Fruit fly (Drosophila melanogaster) whole organism, embryonic: Measurements from ENCODE around the gene CG18213.

ENCODE experiments used
- CG10462 ChIP-seq: fragments of 200-800 bp; sonication (Bioruptor generic); optimal IDR thresholded peaks from 2 replicates; lab custom pipeline; 2016; ENCODE audit warnings: missing biosample characterization, missing genetic modification characterization
- CG12769 ChIP-seq: fragments of 200-800 bp; sonication (Bioruptor generic); optimal IDR thresholded peaks from 2 replicates; lab custom pipeline; 2019; ENCODE audit warnings: missing biosample characterization, mild to moderate bottlenecking, missing genetic modification characterization, moderate library complexity
- CG13287 ChIP-seq: fragments of 200-800 bp; sonication (Bioruptor generic); IDR thresholded peaks from 2 replicates; pipeline ENCODE4 v1.3.6; 2022; ENCODE audit warnings: missing biosample characterization, missing genetic modification characterization; ENCODE audit not compliant: partially characterized antibody
- CG14014 ChIP-seq: fragments of 200-800 bp; sonication (Bioruptor generic); IDR thresholded peaks from 2 replicates; pipeline ENCODE4 v1.3.6; 2022; ENCODE audit warnings: missing biosample characterization, missing genetic modification characterization
- CG14050 ChIP-seq: fragments of 200-800 bp; sonication (Bioruptor generic); IDR thresholded peaks from 3 replicates; pipeline ENCODE4 v1.3.6; 2022; ENCODE audit warnings: missing biosample characterization, missing genetic modification characterization
- CG17385 ChIP-seq: fragments of 200-800 bp; sonication (Bioruptor generic); optimal IDR thresholded peaks from 3 replicates; lab custom pipeline; 2018; ENCODE audit warnings: missing biosample characterization, mild to moderate bottlenecking, missing genetic modification characterization
- CG2120 ChIP-seq: fragments of 200-800 bp; sonication (Bioruptor generic); optimal IDR thresholded peaks from 3 replicates; lab custom pipeline; 2016; ENCODE audit warnings: missing biosample characterization, missing genetic modification characterization
- CG2199 ChIP-seq: fragments of 200-800 bp; sonication (Bioruptor generic); IDR thresholded peaks from 3 replicates; pipeline ENCODE4 v1.3.6; 2022; ENCODE audit warnings: missing biosample characterization, missing genetic modification characterization
- CG4730 ChIP-seq: fragments of 200-800 bp; sonication (Bioruptor generic); IDR thresholded peaks from 2 replicates; pipeline ENCODE4 v1.3.6; 2022; ENCODE audit warnings: missing biosample characterization, missing genetic modification characterization
- CG6765 ChIP-seq: fragments of 200-800 bp; sonication (Bioruptor generic); optimal IDR thresholded peaks from 3 replicates; lab custom pipeline; 2017; ENCODE audit warnings: missing biosample characterization, mild to moderate bottlenecking, missing genetic modification characterization
- CG6813 ChIP-seq: fragments of 200-800 bp; sonication (Bioruptor generic); optimal IDR thresholded peaks from 2 replicates; lab custom pipeline; 2017; ENCODE audit warnings: missing biosample characterization, missing genetic modification characterization, mild to moderate bottlenecking, moderate library complexity, missing genetic modification reagents
- Doc2 ChIP-seq: fragments of 200-800 bp; sonication (Bioruptor generic); IDR thresholded peaks from 2 replicates; pipeline ENCODE4 v1.3.6; 2022; ENCODE audit warnings: missing biosample characterization, missing genetic modification characterization
- Doc3 ChIP-seq: fragments of 200-800 bp; sonication (Bioruptor generic); IDR thresholded peaks from 3 replicates; pipeline ENCODE4 v1.3.6; 2022; ENCODE audit warnings: missing biosample characterization, missing genetic modification characterization; ENCODE audit not compliant: partially characterized antibody
- E2f1 ChIP-seq: fragments of 200-800 bp; sonication (Bioruptor generic); IDR thresholded peaks from 2 replicates; pipeline ENCODE4 v1.3.6; 2022; ENCODE audit warnings: missing biosample characterization, missing genetic modification characterization
- ERR ChIP-seq: fragments of 200-800 bp; sonication (Bioruptor generic); optimal IDR thresholded peaks from 2 replicates; lab custom pipeline; 2016; ENCODE audit warnings: missing biosample characterization, missing genetic modification characterization
- H2.0 ChIP-seq: fragments of 200-800 bp; sonication (Bioruptor generic); IDR thresholded peaks from 2 replicates; pipeline ENCODE4 v1.3.6; 2022; ENCODE audit warnings: missing biosample characterization, missing genetic modification characterization
- HLH54F ChIP-seq: fragments of 200-800 bp; sonication (Bioruptor generic); optimal IDR thresholded peaks from 3 replicates; lab custom pipeline; 2016; ENCODE audit warnings: missing biosample characterization, missing genetic modification characterization
- HLHmδ ChIP-seq: fragments of 200-800 bp; sonication (Bioruptor generic); optimal IDR thresholded peaks from 2 replicates; lab custom pipeline; 2018; ENCODE audit warnings: missing biosample characterization, mild to moderate bottlenecking, missing genetic modification characterization, moderate library complexity
- HmgZ ChIP-seq: fragments of 200-800 bp; sonication (Bioruptor generic); optimal IDR thresholded peaks from 2 replicates; lab custom pipeline; 2018; ENCODE audit warnings: missing biosample characterization, mild to moderate bottlenecking, missing genetic modification characterization
- Hmr ChIP-seq: fragments of 200-800 bp; sonication (Bioruptor generic); optimal IDR thresholded peaks from 3 replicates; lab custom pipeline; 2017; ENCODE audit warnings: mild to moderate bottlenecking, missing biosample characterization, missing genetic modification reagents, missing genetic modification characterization
- Hr3 ChIP-seq: fragments of 200-800 bp; sonication (Bioruptor generic); optimal IDR thresholded peaks from 3 replicates; lab custom pipeline; 2016; ENCODE audit warnings: missing biosample characterization, missing genetic modification characterization
- Myb ChIP-seq: fragments of 200-800 bp; sonication (Bioruptor generic); optimal IDR thresholded peaks from 2 replicates; lab custom pipeline; 2016; ENCODE audit warnings: missing biosample characterization, missing genetic modification characterization
- NC2β ChIP-seq: fragments of 200-800 bp; sonication (Bioruptor generic); optimal IDR thresholded peaks from 2 replicates; lab custom pipeline; 2016; ENCODE audit warnings: missing biosample characterization, missing genetic modification characterization
- Neu2 ChIP-seq: fragments of 200-800 bp; sonication (Bioruptor generic); optimal IDR thresholded peaks from 3 replicates; lab custom pipeline; 2016; ENCODE audit warnings: missing biosample characterization, missing genetic modification characterization, borderline replicate concordance
- Nf-YB ChIP-seq: fragments of 200-800 bp; sonication (Bioruptor generic); optimal IDR thresholded peaks from 3 replicates; lab custom pipeline; 2019; ENCODE audit warnings: missing biosample characterization, mild to moderate bottlenecking, missing genetic modification characterization, moderate library complexity
- Nf-YC ChIP-seq: fragments of 200-800 bp; optimal IDR thresholded peaks from 3 replicates; lab custom pipeline; 2019; ENCODE audit warnings: missing biosample characterization, mild to moderate bottlenecking, missing genetic modification characterization, moderate library complexity
- Rx ChIP-seq: fragments of 200-800 bp; sonication (Bioruptor generic); IDR thresholded peaks from 2 replicates; pipeline ENCODE4 v1.3.6; 2022; ENCODE audit warnings: missing biosample characterization, missing genetic modification characterization
- TFAM ChIP-seq: fragments of 200-800 bp; sonication (Bioruptor generic); optimal IDR thresholded peaks from 2 replicates; lab custom pipeline; 2017; ENCODE audit warnings: missing biosample characterization, missing genetic modification characterization, inconsistent platforms
- Taf1 ChIP-seq: fragments of 200-800 bp; sonication (Bioruptor generic); IDR thresholded peaks from 2 replicates; pipeline ENCODE4 v1.3.6; 2022; ENCODE audit warnings: missing biosample characterization, missing genetic modification characterization
- ato ChIP-seq: fragments of 200-800 bp; sonication (Bioruptor generic); IDR thresholded peaks from 2 replicates; pipeline ENCODE4 v1.3.6; 2022; ENCODE audit warnings: missing biosample characterization, missing genetic modification characterization; ENCODE audit not compliant: partially characterized antibody
- caup ChIP-seq: fragments of 200-800 bp; sonication (Bioruptor generic); optimal IDR thresholded peaks from 3 replicates; lab custom pipeline; 2017; ENCODE audit warnings: missing biosample characterization, mild to moderate bottlenecking, missing genetic modification characterization, moderate library complexity; ENCODE audit not compliant: severe bottlenecking
- dmrt99B ChIP-seq: fragments of 200-800 bp; sonication (Bioruptor generic); optimal IDR thresholded peaks from 2 replicates; lab custom pipeline; 2018; ENCODE audit warnings: missing biosample characterization, mild to moderate bottlenecking, missing genetic modification characterization, moderate library complexity
- dysf ChIP-seq: fragments of 200-800 bp; sonication (Bioruptor generic); IDR thresholded peaks from 3 replicates; pipeline ENCODE4 v1.3.6; 2022; ENCODE audit warnings: missing biosample characterization, missing genetic modification characterization
- eve ChIP-seq, 2 experiments: fragments of >200 bp; optimal IDR thresholded peaks; 2 replicates each; lab custom pipeline; 2017; ENCODE audit warnings: missing biosample characterization in 2 of 2, missing genetic modification characterization in 2 of 2
- ind ChIP-seq: fragments of 200-800 bp; sonication (Bioruptor generic); optimal IDR thresholded peaks from 3 replicates; lab custom pipeline; 2016; ENCODE audit warnings: missing biosample characterization, missing genetic modification characterization
- kni ChIP-seq: fragments of 200-800 bp; sonication (Bioruptor generic); optimal IDR thresholded peaks from 3 replicates; lab custom pipeline; 2017; ENCODE audit warnings: mild to moderate bottlenecking, missing biosample characterization, missing genetic modification reagents, missing genetic modification characterization
- lilli ChIP-seq: fragments of 200-800 bp; sonication (Bioruptor generic); optimal IDR thresholded peaks from 3 replicates; lab custom pipeline; 2016; ENCODE audit warnings: missing biosample characterization, missing genetic modification characterization
- org-1 ChIP-seq: fragments of 200-800 bp; sonication (Bioruptor generic); optimal IDR thresholded peaks from 2 replicates; lab custom pipeline; 2017; ENCODE audit warnings: missing biosample characterization, missing genetic modification characterization
- prd ChIP-seq, 3 experiments: fragments of >200 bp in 2 of 3; fragments of 200-800 bp in 1 of 3; sonication (Bioruptor generic) in 1 of 3; optimal IDR thresholded peaks in 2 of 3; IDR thresholded peaks in 1 of 3; 2 replicates in 2 of 3; 3 replicates in 1 of 3; pipeline versions ENCODE4 v1.3.6 to Lab custom; 2017 to 2022; ENCODE audit warnings: missing biosample characterization in 1 of 3, missing genetic modification characterization in 1 of 3
- salm ChIP-seq: fragments of 200-800 bp; sonication (Bioruptor generic); optimal IDR thresholded peaks from 2 replicates; lab custom pipeline; 2018; ENCODE audit warnings: missing biosample characterization, mild to moderate bottlenecking, missing genetic modification characterization
- sd ChIP-seq: fragments of 200-800 bp; sonication (Bioruptor generic); optimal IDR thresholded peaks from 3 replicates; lab custom pipeline; 2018; ENCODE audit warnings: missing biosample characterization, mild to moderate bottlenecking, missing genetic modification characterization, moderate library complexity
- sens ChIP-seq: fragments of 200-800 bp; sonication (Bioruptor generic); peaks from one replicate; lab custom pipeline; 2016; ENCODE audit warnings: missing biosample characterization, missing genetic modification characterization
- sr ChIP-seq: fragments of 200-800 bp; sonication (Bioruptor generic); IDR thresholded peaks from 3 replicates; pipeline ENCODE4 v1.3.6; 2022; ENCODE audit warnings: missing biosample characterization, missing genetic modification characterization
- stc ChIP-seq: fragments of 200-800 bp; sonication (Bioruptor generic); IDR thresholded peaks from 2 replicates; pipeline ENCODE4 v1.3.6; 2022; ENCODE audit warnings: missing biosample characterization, missing genetic modification characterization
- stwl ChIP-seq: fragments of 200-800 bp; sonication (Bioruptor generic); optimal IDR thresholded peaks from 3 replicates; lab custom pipeline; 2018; ENCODE audit warnings: missing biosample characterization, mild to moderate bottlenecking, missing genetic modification characterization, moderate library complexity
- tll ChIP-seq, 2 experiments: fragments of 200-800 bp in 1 of 2; fragments of >200 bp in 1 of 2; sonication (Bioruptor generic) in 1 of 2; optimal IDR thresholded peaks; 2 replicates each; lab custom pipeline; 2017 to 2019; ENCODE audit warnings: missing biosample characterization in 2 of 2, missing genetic modification characterization in 2 of 2, mild to moderate bottlenecking in 1 of 2, moderate library complexity in 1 of 2
- ttk ChIP-seq: fragments of 200-800 bp; sonication (Bioruptor generic); IDR thresholded peaks from 2 replicates; pipeline ENCODE4 v2.1.2; 2022; ENCODE audit warnings: missing biosample characterization, missing genetic modification characterization
- vvl ChIP-seq: fragments of 200-800 bp; sonication (Bioruptor generic); IDR thresholded peaks from 2 replicates; pipeline ENCODE4 v1.3.6; 2022; ENCODE audit warnings: missing biosample characterization, missing genetic modification characterization
- z ChIP-seq: fragments of 200-800 bp; sonication (Bioruptor generic); IDR thresholded peaks from 3 replicates; pipeline ENCODE4 v1.3.6; 2022; ENCODE audit warnings: missing biosample characterization, missing genetic modification characterization
- zf30C ChIP-seq: fragments of 200-800 bp; sonication (Bioruptor generic); optimal IDR thresholded peaks from 3 replicates; lab custom pipeline; 2018; ENCODE audit warnings: missing biosample characterization, mild to moderate bottlenecking, missing genetic modification characterization

The CG18213 gene

DNA sequence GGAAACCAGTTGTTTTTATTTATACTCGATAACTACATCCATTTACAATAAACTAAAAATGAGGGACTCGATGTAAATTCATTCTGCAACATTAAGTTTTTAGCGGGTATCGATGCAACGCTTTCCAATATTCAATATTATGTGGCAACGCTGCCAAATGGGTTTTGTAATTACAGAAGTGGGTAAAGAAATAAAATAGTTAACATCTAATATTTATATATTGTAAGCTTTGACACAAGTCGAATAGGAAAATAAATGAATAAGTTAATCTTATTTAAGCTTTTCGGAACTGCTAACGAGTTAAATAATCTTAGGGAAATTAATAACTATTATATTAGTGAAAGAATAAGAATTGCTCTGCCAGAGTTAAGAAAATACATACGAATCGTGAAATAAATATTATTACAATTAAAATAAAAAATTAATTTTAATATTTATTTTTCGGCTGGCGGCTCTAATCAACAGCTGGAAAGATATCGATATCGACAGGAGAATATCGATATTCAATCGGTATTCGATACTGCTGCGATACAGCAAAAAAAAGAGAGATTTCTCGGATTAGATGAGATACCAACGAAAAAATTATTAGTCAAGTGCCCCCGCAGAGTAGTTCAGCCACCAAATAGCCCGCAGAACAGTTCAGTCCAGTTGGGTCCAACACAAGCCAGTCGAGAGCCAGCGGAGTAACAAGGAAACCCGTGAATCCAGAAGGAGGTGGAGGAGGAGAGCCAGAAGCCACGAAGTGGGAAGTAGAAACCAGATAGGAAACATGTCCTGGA is 45.2 kb upstream of the CG18213 start, which contains the start of gene GckIII (continued):
- TF ChIP-seq E2f1 (GFP tag; lab: Robert Waterston, UW) (no peak), sens (peak; percentile 82), CG12769 (tag; lab: Kevin White, UChicago) (no peak), HLH54F (GFP tag; lab: Kevin White, UChicago) (no peak), CG2199 (GFP tag; lab: Robert Waterston, UW) (no peak), ttk (GFP tag; lab: Robert Waterston, UW) (no peak), Nf-YC (tag; lab: Kevin White, UChicago) (no peak), kni (no peak), stwl (tag; lab: Kevin White, UChicago) (peak; percentile 59), vvl (GFP tag; lab: Robert Waterston, UW) (no peak), caup (no peak), Nf-YB (GFP tag; lab: Kevin White, UChicago) (no peak), CG10462 (no peak), CG4730 (GFP tag; lab: Robert Waterston, UW) (no peak), eve (GFP tag; optimal IDR thresholded peaks at IDR 0.05; lab: Kevin White, UChicago) (no peak), lilli (no peak), HmgZ (tag; lab: Kevin White, UChicago) (no peak), Myb (GFP tag; lab: Kevin White, UChicago) (no peak), Rx (GFP tag; lab: Robert Waterston, UW) (no peak), CG14014 (GFP tag; lab: Robert Waterston, UW) (no peak), CG6813 (no peak), z (GFP tag; lab: Robert Waterston, UW) (no peak), CG14050 (no peak), ind (GFP tag; lab: Kevin White, UChicago) (no peak), stc (GFP tag; lab: Robert Waterston, UW) (no peak), Neu2 (GFP tag; lab: Kevin White, UChicago) (no peak), ERR (GFP tag; lab: Kevin White, UChicago) (no peak), Hmr (GFP tag; lab: Kevin White, UChicago) (no peak), ato (GFP tag; lab: Robert Waterston, UW) (peak; percentile 37), Hr3 (GFP tag; lab: Kevin White, UChicago) (no peak), Taf1 (GFP tag; lab: Robert Waterston, UW) (no peak), tll (GFP tag; optimal IDR thresholded peaks at IDR 0.05; lab: Kevin White, UChicago) (no peak), sd (tag; lab: Kevin White, UChicago) (no peak), NC2β (GFP tag; lab: Kevin White, UChicago) (no peak), prd (optimal IDR thresholded peaks at IDR 0.05; lab: Kevin White, UChicago) (no peak), prd (GFP tag; IDR thresholded peaks at IDR 0.05; lab: Robert Waterston, UW) (no peak), Doc3 (GFP tag; lab: Robert Waterston, UW) (peak; percentile 86), CG2120 (no peak), dmrt99B (no peak), salm (tag; lab: Kevin White, UChicago) (no peak), Doc2 (GFP tag; lab: Robert Waterston, UW) (no peak), zf30C (GFP tag; lab: Kevin White, UChicago) (no peak), HLHmδ (GFP tag; lab: Kevin White, UChicago) (no peak), org-1 (GFP tag; lab: Kevin White, UChicago) (no peak), TFAM (GFP tag; lab: Kevin White, UChicago) (no peak), H2.0 (GFP tag; lab: Robert Waterston, UW) (no peak), dysf (no peak), sr (GFP tag; lab: Robert Waterston, UW) (no peak), CG13287 (GFP tag; lab: Robert Waterston, UW) (peak; percentile 87), CG6765 (no peak), CG17385 (GFP tag; lab: Kevin White, UChicago) (no peak)
